Worm (Caenorhabditis elegans) whole organism, L4 larva: ENCODE results near the gene gmeb-3.
A peak's percentile ranks its signal among the peaks of the same experiment; 100 is the strongest.

Experiments
- F37D6.2 ChIP-seq: sonication (generic microtip); optimal IDR thresholded peaks from 2 replicates; lab custom pipeline; 2016; ENCODE audit warnings: mild to moderate bottlenecking, missing genetic modification characterization, missing compliant biosample characterization
- aha-1 ChIP-seq: fragments of 150-350 bp; peaks from one replicate; lab custom pipeline; 2014; ENCODE audit warnings: missing biosample characterization, missing genetic modification characterization
- aly-2 ChIP-seq: sonication (generic microtip); optimal IDR thresholded peaks from 2 replicates; lab custom pipeline; 2018; ENCODE audit warnings: missing biosample characterization, missing genetic modification characterization
- ama-1 ChIP-seq: fragments of 150-350 bp; optimal IDR thresholded peaks from 2 replicates; lab custom pipeline; 2014; ENCODE audit warnings: inconsistent platforms, mixed read lengths
- arid-1 ChIP-seq: fragments of 200-800 bp; sonication (Bioruptor generic); conservative IDR thresholded peaks from 2 replicates; pipeline ENCODE4 v1.3.6; 2022; ENCODE audit warnings: missing genetic modification reagents, missing genetic modification characterization, missing compliant biosample characterization
- ceh-28 ChIP-seq: fragments of 150-350 bp; optimal IDR thresholded peaks from 2 replicates; lab custom pipeline; 2014; ENCODE audit warnings: missing biosample characterization, missing genetic modification reagents, missing genetic modification characterization
- ceh-32 ChIP-seq: sonication (generic microtip); optimal IDR thresholded peaks from 2 replicates; lab custom pipeline; 2016; ENCODE audit warnings: mild to moderate bottlenecking, missing genetic modification characterization, missing compliant biosample characterization; ENCODE audit not compliant: poor library complexity
- ces-1 ChIP-seq: fragments of 150-350 bp; sonication (generic microtip); optimal IDR thresholded peaks from 4 replicates; lab custom pipeline; 2014; ENCODE audit warnings: missing biosample characterization, missing genetic modification reagents, missing genetic modification characterization
- dmd-6 ChIP-seq: fragments of 200-800 bp; sonication (Bioruptor generic); IDR thresholded peaks from 2 replicates; pipeline ENCODE4 v1.3.6; 2022; ENCODE audit warnings: missing genetic modification reagents, missing genetic modification characterization, missing compliant biosample characterization
- dpl-1 ChIP-seq: fragments of 150-350 bp; optimal IDR thresholded peaks from 2 replicates; lab custom pipeline; 2014; ENCODE audit warnings: missing biosample characterization, missing genetic modification reagents, missing genetic modification characterization
- egl-27 ChIP-seq: sonication (generic microtip); optimal IDR thresholded peaks from 3 replicates; lab custom pipeline; 2017; ENCODE audit warnings: missing biosample characterization, missing genetic modification reagents, missing genetic modification characterization
- egl-43 ChIP-seq: fragments of 200-800 bp; sonication (Bioruptor generic); IDR thresholded peaks from 2 replicates; pipeline ENCODE4 v1.3.6; 2022; ENCODE audit warnings: missing genetic modification reagents, missing genetic modification characterization, missing compliant biosample characterization
- fkh-10 ChIP-seq: fragments of 150-350 bp; optimal IDR thresholded peaks from 2 replicates; lab custom pipeline; 2014; ENCODE audit warnings: missing biosample characterization, missing genetic modification reagents, missing genetic modification characterization
- hif-1 ChIP-seq, 2 experiments: sonication (generic microtip); optimal IDR thresholded peaks; 2 replicates each; lab custom pipeline; 2016 to 2017; ENCODE audit warnings: missing compliant biosample characterization in 2 of 2, missing genetic modification characterization in 2 of 2, missing genetic modification reagents in 2 of 2, missing genotype in 2 of 2, mild to moderate bottlenecking in 1 of 2
- lim-7 ChIP-seq: fragments of 200-800 bp; sonication (Bioruptor generic); IDR thresholded peaks from 2 replicates; pipeline ENCODE4 v1.3.6; 2022; ENCODE audit warnings: missing genetic modification characterization, missing compliant biosample characterization
- lin-13 ChIP-seq: fragments of 150-350 bp; optimal IDR thresholded peaks from 2 replicates; lab custom pipeline; 2014; ENCODE audit warnings: missing biosample characterization, missing genetic modification reagents, missing genetic modification characterization
- lin-15B ChIP-seq: fragments of 150-350 bp; sonication (generic microtip); optimal IDR thresholded peaks from 3 replicates; lab custom pipeline; 2014; ENCODE audit warnings: missing biosample characterization, missing genetic modification characterization
- lin-39 ChIP-seq: fragments of 150-350 bp; optimal IDR thresholded peaks from 2 replicates; lab custom pipeline; 2014; ENCODE audit warnings: missing biosample characterization, missing genetic modification reagents, missing genetic modification characterization
- lir-3 ChIP-seq: sonication (generic microtip); optimal IDR thresholded peaks from 2 replicates; lab custom pipeline; 2016; ENCODE audit warnings: mild to moderate bottlenecking, missing genetic modification characterization, missing compliant biosample characterization
- lsy-2 ChIP-seq, 2 experiments: fragments of 150-350 bp in 1 of 2; sonication (generic microtip) in 1 of 2; optimal IDR thresholded peaks; 2 replicates each; lab custom pipeline; 2014 to 2017; ENCODE audit warnings: missing biosample characterization in 2 of 2, missing genetic modification characterization in 2 of 2
- mdt-29 ChIP-seq: fragments of 200-800 bp; sonication (Bioruptor generic); IDR thresholded peaks from 2 replicates; pipeline ENCODE4 v1.3.6; 2022; ENCODE audit warnings: missing genetic modification reagents, missing genetic modification characterization, missing compliant biosample characterization
- mep-1 ChIP-seq: fragments of 150-350 bp; sonication (generic microtip); optimal IDR thresholded peaks from 3 replicates; lab custom pipeline; 2014; ENCODE audit warnings: missing biosample characterization, missing genetic modification characterization
- mes-2 ChIP-seq: sonication (generic microtip); optimal IDR thresholded peaks from 2 replicates; lab custom pipeline; 2016; ENCODE audit warnings: missing genotype, mild to moderate bottlenecking, missing genetic modification characterization, missing compliant biosample characterization; ENCODE audit not compliant: poor library complexity, severe bottlenecking
- mxl-2 ChIP-seq: fragments of 200-800 bp; sonication (Bioruptor generic); conservative IDR thresholded peaks from 2 replicates; pipeline ENCODE4 v1.3.6; 2022; ENCODE audit warnings: missing genetic modification reagents, missing genetic modification characterization, missing compliant biosample characterization
- nhr-11 ChIP-seq: fragments of 150-350 bp; optimal IDR thresholded peaks from 2 replicates; lab custom pipeline; 2014; ENCODE audit warnings: missing biosample characterization, missing genetic modification characterization
- nhr-111 ChIP-seq: fragments of 200-800 bp; sonication (Bioruptor generic); optimal IDR thresholded peaks from 2 replicates; lab custom pipeline; 2018; ENCODE audit warnings: mild to moderate bottlenecking, missing genetic modification characterization, missing compliant biosample characterization
- nhr-237 ChIP-seq: sonication (generic microtip); optimal IDR thresholded peaks from 2 replicates; lab custom pipeline; 2017; ENCODE audit warnings: missing biosample characterization, missing genetic modification characterization
- nhr-41 ChIP-seq: fragments of 200-800 bp; sonication (Bioruptor generic); IDR thresholded peaks from 2 replicates; pipeline ENCODE4 v1.3.6; 2022; ENCODE audit warnings: missing genetic modification reagents, missing genetic modification characterization, missing compliant biosample characterization
- nhr-48 ChIP-seq: sonication (generic microtip); optimal IDR thresholded peaks from 2 replicates; lab custom pipeline; 2016; ENCODE audit warnings: mild to moderate bottlenecking, missing genetic modification characterization, missing compliant biosample characterization
- nhr-6 ChIP-seq: fragments of 150-350 bp; optimal IDR thresholded peaks from 2 replicates; lab custom pipeline; 2014; ENCODE audit warnings: missing biosample characterization, missing genetic modification characterization
- nhr-76 ChIP-seq: fragments of 150-350 bp; optimal IDR thresholded peaks from 2 replicates; lab custom pipeline; 2014; ENCODE audit warnings: missing biosample characterization, missing genetic modification characterization
- pha-4 ChIP-seq, 2 experiments: fragments of 150-350 bp in 1 of 2; fragments of 200-800 bp in 1 of 2; sonication (Bioruptor generic) in 1 of 2; IDR thresholded peaks in 1 of 2; optimal IDR thresholded peaks in 1 of 2; 2 replicates each; pipeline versions ENCODE4 v1.3.6 to Lab custom; 2014 to 2022; ENCODE audit warnings: missing genetic modification characterization in 2 of 2, missing genetic modification reagents in 2 of 2, missing biosample characterization in 1 of 2, missing compliant biosample characterization in 1 of 2
- rbr-2 ChIP-seq: sonication (generic microtip); optimal IDR thresholded peaks from 2 replicates; lab custom pipeline; 2016; ENCODE audit warnings: missing genotype, missing genetic modification characterization, missing compliant biosample characterization
- sdz-12 ChIP-seq: fragments of 200-800 bp; sonication (Bioruptor generic); optimal IDR thresholded peaks from 2 replicates; lab custom pipeline; 2018; ENCODE audit warnings: mild to moderate bottlenecking, missing genetic modification characterization, missing compliant biosample characterization
- set-16 ChIP-seq: fragments of 200-800 bp; sonication (Bioruptor generic); IDR thresholded peaks from 2 replicates; pipeline ENCODE4 v1.3.6; 2022; ENCODE audit warnings: missing genetic modification reagents, missing genetic modification characterization, missing compliant biosample characterization
- skn-1 ChIP-seq: fragments of 150-350 bp; optimal IDR thresholded peaks from 2 replicates; lab custom pipeline; 2014; ENCODE audit warnings: missing biosample characterization, missing genetic modification characterization
- snpc-1.2 ChIP-seq: fragments of 200-800 bp; sonication (Bioruptor generic); IDR thresholded peaks from 2 replicates; pipeline ENCODE4 v1.3.6; 2022; ENCODE audit warnings: missing genetic modification reagents, missing genetic modification characterization, missing compliant biosample characterization
- unc-130 ChIP-seq: sonication (generic microtip); optimal IDR thresholded peaks from 2 replicates; lab custom pipeline; 2016; ENCODE audit warnings: missing genetic modification reagents, missing genetic modification characterization, missing compliant biosample characterization
- unc-62 ChIP-seq, 3 experiments: fragments of 150-350 bp in 1 of 3; sonication (generic microtip); optimal IDR thresholded peaks in 2 of 3; peaks in 1 of 3; 1 replicate in 1 of 3; 2 replicates in 2 of 3; lab custom pipeline; 2014 to 2017; ENCODE audit warnings: missing biosample characterization in 3 of 3, missing genetic modification characterization in 3 of 3, missing genetic modification reagents in 3 of 3, missing genotype in 1 of 3
- vab-7 ChIP-seq: fragments of 200-800 bp; sonication (Bioruptor generic); IDR thresholded peaks from 2 replicates; pipeline ENCODE4 v1.3.6; 2022; ENCODE audit warnings: missing genetic modification reagents, missing genetic modification characterization, missing compliant biosample characterization
- zag-1 ChIP-seq: fragments of 150-350 bp; optimal IDR thresholded peaks from 2 replicates; lab custom pipeline; 2014; ENCODE audit warnings: missing biosample characterization, missing genetic modification characterization
- zfp-2 ChIP-seq: sonication (generic microtip); optimal IDR thresholded peaks from 2 replicates; lab custom pipeline; 2016; ENCODE audit warnings: mild to moderate bottlenecking, missing genetic modification characterization, missing compliant biosample characterization
- zfp-3 ChIP-seq: fragments of 200-800 bp; sonication (Bioruptor generic); conservative IDR thresholded peaks from 2 replicates; pipeline ENCODE4 v1.3.6; 2022; ENCODE audit warnings: missing genetic modification reagents, missing genetic modification characterization, missing compliant biosample characterization
- zip-11 ChIP-seq: fragments of 200-800 bp; sonication (Bioruptor generic); IDR thresholded peaks from 2 replicates; pipeline ENCODE4 v1.3.6; 2022; ENCODE audit warnings: missing genetic modification characterization, missing compliant biosample characterization
- ztf-11 ChIP-seq: fragments of 150-350 bp; optimal IDR thresholded peaks from 2 replicates; lab custom pipeline; 2014; ENCODE audit warnings: missing biosample characterization, missing genetic modification characterization
- ztf-7 ChIP-seq: fragments of 150-350 bp; optimal IDR thresholded peaks from 2 replicates; lab custom pipeline; 2014; ENCODE audit warnings: missing biosample characterization, missing genetic modification characterization

The gmeb-3 gene

ce11 chrIII:3786427-3786935 lies 18.2 kb downstream of the gmeb-3 start, which contains the start of gene acy-3 (continued):
- TF ChIP-seq ztf-11 (tag; lab: Kevin White, UChicago) (no peak), nhr-11 (tag; lab: Kevin White, UChicago) (peak; percentile 56), nhr-48 (peak; percentile 49), aha-1 (tag; lab: Kevin White, UChicago) (peak; percentile 17), lin-15B (tag; lab: Kevin White, UChicago) (no peak), dmd-6 (GFP tag; lab: Robert Waterston, UW) (peak; percentile 28; the same call in 1 of the 2 replicates), hif-1 (tag; optimal IDR thresholded peaks at IDR 0.05; lab: Kevin White, UChicago) (peak in 1 of 2 experiments; percentile 26), mxl-2 (GFP tag; lab: Robert Waterston, UW) (no peak), nhr-41 (peak; percentile 47; the same call in 1 of the 2 replicates), fkh-10 (GFP tag; lab: Kevin White, UChicago) (no peak)

ce11 chrIII:3789688-3790371 lies 21.5 kb downstream of the gmeb-3 start:
- TF ChIP-seq skn-1 (tag; lab: Kevin White, UChicago) (no peak), lir-3 (tag; lab: Kevin White, UChicago) (no peak), zfp-2 (tag; lab: Kevin White, UChicago) (no peak), dmd-6 (GFP tag; lab: Robert Waterston, UW) (no peak), lsy-2 (tag; optimal IDR thresholded peaks at IDR 0.05; lab: Kevin White, UChicago) (peak in 1 of 2 experiments; percentile 17), egl-43 (GFP tag; lab: Robert Waterston, UW) (no peak), unc-130 (GFP tag; lab: Kevin White, UChicago) (no peak), rbr-2 (tag; lab: Kevin White, UChicago) (no peak), lin-13 (no peak), vab-7 (no peak), zfp-3 (peak; percentile 74; the same call in 1 of the 2 replicates), mdt-29 (GFP tag; lab: Robert Waterston, UW) (no peak), sdz-12 (GFP tag; lab: Kevin White, UChicago) (peak; percentile 34), ceh-28 (no peak), nhr-111 (GFP tag; lab: Kevin White, UChicago) (no peak), zag-1 (tag; lab: Kevin White, UChicago) (no peak), aly-2 (tag; lab: Kevin White, UChicago) (peak; percentile 10), egl-27 (tag; lab: Kevin White, UChicago) (no peak), nhr-76 (tag; lab: Kevin White, UChicago) (no peak), arid-1 (GFP tag; lab: Robert Waterston, UW) (0 out of 2 replicates have a peak, but pooled peaks have one; percentile 6), dpl-1 (no peak), lim-7 (GFP tag; lab: Robert Waterston, UW) (no peak), fkh-10 (GFP tag; lab: Kevin White, UChicago) (no peak), mep-1 (tag; lab: Kevin White, UChicago) (peak; percentile 34), mes-2 (tag; lab: Kevin White, UChicago) (peak; percentile 12), snpc-1.2 (no peak), ces-1 (no peak), pha-4 (GFP tag; IDR thresholded peaks at IDR 0.05; lab: Robert Waterston, UW) (no peak), pha-4 (tag; optimal IDR thresholded peaks at IDR 0.05; lab: Kevin White, UChicago) (no peak), ceh-32 (tag; lab: Kevin White, UChicago) (no peak), aha-1 (tag; lab: Kevin White, UChicago) (peak; percentile 54), nhr-6 (no peak), zip-11 (GFP tag; lab: Robert Waterston, UW) (no peak), unc-62 (GFP tag; optimal IDR thresholded peaks at IDR 0.05 in 1 of 2; lab: Kevin White, UChicago) (no peak), unc-62 (tag; optimal IDR thresholded peaks at IDR 0.05; lab: Kevin White, UChicago) (no peak), nhr-48 (peak; percentile 6), ama-1 (lab: Kevin White, UChicago) (peak; percentile 54), set-16 (GFP tag; lab: Robert Waterston, UW) (no peak), ztf-7 (no peak), F37D6.2 (tag; lab: Kevin White, UChicago) (no peak), lin-39 (tag; lab: Kevin White, UChicago) (no peak), nhr-237 (no peak)
